Fruit fly (Drosophila melanogaster) whole organism, embryonic: ENCODE data around the gene Ssk.

ENCODE experiments used
- Abd-B ChIP-seq: fragments of 200-800 bp; sonication (Bioruptor generic); optimal IDR thresholded peaks from 2 replicates; lab custom pipeline; 2018; ENCODE audit warnings: missing biosample characterization, mild to moderate bottlenecking, missing genetic modification characterization, moderate library complexity
- Atf6 ChIP-seq: fragments of 200-800 bp; sonication (Bioruptor generic); IDR thresholded peaks from 2 replicates; pipeline ENCODE4 v1.3.6; 2022; ENCODE audit warnings: missing biosample characterization, missing genetic modification characterization
- B-H1 ChIP-seq: fragments of 200-800 bp; sonication (Bioruptor generic); IDR thresholded peaks from 3 replicates; pipeline ENCODE4 v1.3.6; 2022; ENCODE audit warnings: missing biosample characterization, missing genetic modification characterization
- CG12236 ChIP-seq: fragments of 200-800 bp; sonication (Bioruptor generic); optimal IDR thresholded peaks from 2 replicates; lab custom pipeline; 2016; ENCODE audit warnings: missing biosample characterization, missing genetic modification characterization
- CG12769 ChIP-seq: fragments of 200-800 bp; sonication (Bioruptor generic); optimal IDR thresholded peaks from 2 replicates; lab custom pipeline; 2019; ENCODE audit warnings: missing biosample characterization, mild to moderate bottlenecking, missing genetic modification characterization, moderate library complexity
- CG2129 ChIP-seq: fragments of 200-800 bp; sonication (Bioruptor generic); IDR thresholded peaks from 2 replicates; pipeline ENCODE4 v1.3.6; 2022; ENCODE audit warnings: missing biosample characterization, missing genetic modification characterization; ENCODE audit not compliant: partially characterized antibody
- CG2678 ChIP-seq: fragments of 200-800 bp; sonication (Bioruptor generic); optimal IDR thresholded peaks from 3 replicates; lab custom pipeline; 2019; ENCODE audit warnings: missing biosample characterization, mild to moderate bottlenecking, missing genetic modification characterization, moderate library complexity
- CG31224 ChIP-seq: fragments of 200-800 bp; sonication (Bioruptor generic); IDR thresholded peaks from 2 replicates; pipeline ENCODE4 v1.3.6; 2022; ENCODE audit warnings: missing biosample characterization, missing genetic modification characterization
- CG7745 ChIP-seq: fragments of 200-800 bp; sonication (Bioruptor generic); optimal IDR thresholded peaks from 2 replicates; lab custom pipeline; 2018; ENCODE audit warnings: missing biosample characterization, mild to moderate bottlenecking, missing genetic modification characterization, moderate library complexity
- CG7987 ChIP-seq: fragments of 200-800 bp; sonication (Bioruptor generic); optimal IDR thresholded peaks from 2 replicates; lab custom pipeline; 2018; ENCODE audit warnings: missing biosample characterization, mild to moderate bottlenecking, missing genetic modification characterization, moderate library complexity
- CG8944 ChIP-seq: fragments of 200-800 bp; sonication (Bioruptor generic); optimal IDR thresholded peaks from 3 replicates; lab custom pipeline; 2016; ENCODE audit warnings: missing biosample characterization, missing genetic modification characterization
- CG9876 ChIP-seq: fragments of 200-800 bp; sonication (Bioruptor generic); optimal IDR thresholded peaks from 2 replicates; lab custom pipeline; 2016; ENCODE audit warnings: missing biosample characterization, missing genetic modification characterization
- Elba2 ChIP-seq: fragments of 200-800 bp; sonication (Bioruptor generic); optimal IDR thresholded peaks from 3 replicates; lab custom pipeline; 2016; ENCODE audit warnings: missing biosample characterization, missing genetic modification characterization
- Fer1 ChIP-seq: fragments of 200-800 bp; sonication (Bioruptor generic); optimal IDR thresholded peaks from 2 replicates; lab custom pipeline; 2017; ENCODE audit warnings: missing biosample characterization, mild to moderate bottlenecking, missing genetic modification characterization
- Fer2 ChIP-seq: fragments of 200-800 bp; sonication (Bioruptor generic); optimal IDR thresholded peaks from 2 replicates; lab custom pipeline; 2018; ENCODE audit warnings: missing biosample characterization, mild to moderate bottlenecking, missing genetic modification characterization, moderate library complexity
- Gsc ChIP-seq: fragments of 200-800 bp; sonication (Bioruptor generic); IDR thresholded peaks from 2 replicates; pipeline ENCODE4 v1.3.6; 2022; ENCODE audit warnings: missing biosample characterization, missing genetic modification characterization
- HLHmδ ChIP-seq: fragments of 200-800 bp; sonication (Bioruptor generic); optimal IDR thresholded peaks from 2 replicates; lab custom pipeline; 2018; ENCODE audit warnings: missing biosample characterization, mild to moderate bottlenecking, missing genetic modification characterization, moderate library complexity
- Hr39 ChIP-seq: fragments of >200 bp; optimal IDR thresholded peaks from 2 replicates; lab custom pipeline; 2017
- Lpt ChIP-seq: fragments of >200 bp; optimal IDR thresholded peaks from 2 replicates; lab custom pipeline; 2018; ENCODE audit warnings: missing biosample characterization, missing genetic modification characterization
- Ptx1 ChIP-seq: fragments of 200-800 bp; sonication (Bioruptor generic); IDR thresholded peaks from 2 replicates; pipeline ENCODE4 v1.3.6; 2022; ENCODE audit warnings: missing biosample characterization, missing genetic modification characterization
- Rx ChIP-seq: fragments of 200-800 bp; sonication (Bioruptor generic); IDR thresholded peaks from 2 replicates; pipeline ENCODE4 v1.3.6; 2022; ENCODE audit warnings: missing biosample characterization, missing genetic modification characterization
- Sox100B ChIP-seq: fragments of 200-800 bp; sonication (Bioruptor generic); optimal IDR thresholded peaks from 3 replicates; lab custom pipeline; 2018; ENCODE audit warnings: missing biosample characterization, mild to moderate bottlenecking, missing genetic modification characterization
- Ssrp ChIP-seq: fragments of 200-800 bp; sonication (Bioruptor generic); optimal IDR thresholded peaks from 2 replicates; lab custom pipeline; 2018; ENCODE audit warnings: missing biosample characterization, mild to moderate bottlenecking, missing genetic modification characterization, moderate library complexity
- Taf1 ChIP-seq: fragments of 200-800 bp; sonication (Bioruptor generic); IDR thresholded peaks from 2 replicates; pipeline ENCODE4 v1.3.6; 2022; ENCODE audit warnings: missing biosample characterization, missing genetic modification characterization
- Vsx1 ChIP-seq: fragments of 200-800 bp; sonication (Bioruptor generic); optimal IDR thresholded peaks from 2 replicates; lab custom pipeline; 2017; ENCODE audit warnings: missing biosample characterization, mild to moderate bottlenecking, missing genetic modification characterization, missing genetic modification reagents
- abd-A ChIP-seq: fragments of 200-800 bp; sonication (Bioruptor generic); optimal IDR thresholded peaks from 3 replicates; lab custom pipeline; 2019; ENCODE audit warnings: missing biosample characterization, mild to moderate bottlenecking, missing genetic modification characterization, moderate library complexity
- btn ChIP-seq: fragments of 200-800 bp; sonication (Bioruptor generic); optimal IDR thresholded peaks from 2 replicates; lab custom pipeline; 2016; ENCODE audit warnings: missing biosample characterization, missing genetic modification characterization
- chinmo ChIP-seq: fragments of 200-800 bp; sonication (Bioruptor generic); IDR thresholded peaks from 4 replicates; pipeline ENCODE4 v1.3.6; 2022; ENCODE audit warnings: missing biosample characterization, missing genetic modification characterization; ENCODE audit not compliant: partially characterized antibody
- dpn ChIP-seq, 2 experiments: fragments of 200-800 bp; sonication (Bioruptor generic); optimal IDR thresholded peaks; 3 replicates each; lab custom pipeline; 2016; ENCODE audit warnings: missing biosample characterization in 2 of 2, missing genetic modification characterization in 2 of 2
- esg ChIP-seq: fragments of 200-800 bp; sonication (Bioruptor generic); conservative IDR thresholded peaks from 2 replicates; pipeline ENCODE4 v1.3.6; 2022; ENCODE audit warnings: missing biosample characterization, missing genetic modification characterization
- eve ChIP-seq, 2 experiments: fragments of >200 bp; optimal IDR thresholded peaks; 2 replicates each; lab custom pipeline; 2017; ENCODE audit warnings: missing biosample characterization in 2 of 2, missing genetic modification characterization in 2 of 2
- eyg ChIP-seq: fragments of 200-800 bp; sonication (Bioruptor generic); optimal IDR thresholded peaks from 3 replicates; lab custom pipeline; 2016; ENCODE audit warnings: missing biosample characterization, missing genetic modification characterization
- gsb-n ChIP-seq: fragments of 200-800 bp; sonication (Bioruptor generic); optimal IDR thresholded peaks from 3 replicates; lab custom pipeline; 2018; ENCODE audit warnings: missing biosample characterization, mild to moderate bottlenecking, missing genetic modification characterization
- hkb ChIP-seq, 2 experiments: fragments of 200-800 bp in 1 of 2; fragments of >200 bp in 1 of 2; sonication (Bioruptor generic) in 1 of 2; IDR thresholded peaks in 1 of 2; optimal IDR thresholded peaks in 1 of 2; 2 replicates each; pipeline versions ENCODE4 v1.3.6 to Lab custom; 2017 to 2022; ENCODE audit warnings: missing biosample characterization in 1 of 2, missing genetic modification characterization in 1 of 2
- jigr1 ChIP-seq: fragments of 200-800 bp; sonication (Bioruptor generic); IDR thresholded peaks from 3 replicates; pipeline ENCODE4 v1.3.6; 2022; ENCODE audit warnings: missing biosample characterization, missing genetic modification characterization
- ken ChIP-seq: fragments of 200-800 bp; sonication (Bioruptor generic); IDR thresholded peaks from 3 replicates; pipeline ENCODE4 v1.3.6; 2022; ENCODE audit warnings: missing biosample characterization, missing genetic modification characterization
- kni ChIP-seq: fragments of 200-800 bp; sonication (Bioruptor generic); optimal IDR thresholded peaks from 3 replicates; lab custom pipeline; 2017; ENCODE audit warnings: mild to moderate bottlenecking, missing biosample characterization, missing genetic modification reagents, missing genetic modification characterization
- mam ChIP-seq: fragments of 200-800 bp; sonication (Bioruptor generic); optimal IDR thresholded peaks from 3 replicates; lab custom pipeline; 2016; ENCODE audit warnings: missing biosample characterization, missing genetic modification characterization
- otp ChIP-seq: fragments of 200-800 bp; sonication (Bioruptor generic); IDR thresholded peaks from 3 replicates; pipeline ENCODE4, ENCODE4 v1.3.6; 2022; ENCODE audit warnings: missing biosample characterization, missing genetic modification characterization
- p53 ChIP-seq: fragments of 200-800 bp; sonication (Bioruptor generic); optimal IDR thresholded peaks from 2 replicates; lab custom pipeline; 2016; ENCODE audit warnings: missing biosample characterization, missing genetic modification characterization
- rib ChIP-seq: fragments of 200-800 bp; sonication (Bioruptor generic); IDR thresholded peaks from 2 replicates; pipeline ENCODE4 v1.3.6; 2022; ENCODE audit warnings: missing biosample characterization, missing genetic modification characterization
- sens ChIP-seq: fragments of 200-800 bp; sonication (Bioruptor generic); peaks from one replicate; lab custom pipeline; 2016; ENCODE audit warnings: missing biosample characterization, missing genetic modification characterization
- sens-2 ChIP-seq: fragments of 200-800 bp; sonication (Bioruptor generic); IDR thresholded peaks from 2 replicates; pipeline ENCODE4 v1.3.6; 2022; ENCODE audit warnings: missing biosample characterization, missing genetic modification characterization
- seq ChIP-seq: fragments of 200-800 bp; sonication (Bioruptor generic); IDR thresholded peaks from 2 replicates; pipeline ENCODE4 v1.3.6; 2022; ENCODE audit warnings: missing biosample characterization, missing genetic modification characterization
- tap ChIP-seq: fragments of 200-800 bp; optimal IDR thresholded peaks from 3 replicates; lab custom pipeline; 2019; ENCODE audit warnings: missing biosample characterization, mild to moderate bottlenecking, missing genetic modification characterization, moderate library complexity
- tin ChIP-seq: fragments of 200-800 bp; sonication (Bioruptor generic); optimal IDR thresholded peaks from 3 replicates; lab custom pipeline; 2016; ENCODE audit warnings: missing biosample characterization, missing genetic modification characterization
- tio ChIP-seq: fragments of 200-800 bp; sonication (Bioruptor generic); optimal IDR thresholded peaks from 2 replicates; lab custom pipeline; 2017; ENCODE audit warnings: missing biosample characterization, missing genetic modification characterization, inconsistent platforms
- trem ChIP-seq: fragments of 200-800 bp; optimal IDR thresholded peaks from 3 replicates; lab custom pipeline; 2019; ENCODE audit warnings: missing biosample characterization, mild to moderate bottlenecking, missing genetic modification characterization, moderate library complexity
- vfl ChIP-seq: fragments of 200-800 bp; sonication (Bioruptor generic); optimal IDR thresholded peaks from 2 replicates; lab custom pipeline; 2016; ENCODE audit warnings: missing biosample characterization, missing genetic modification characterization
- yki ChIP-seq: fragments of >200 bp; optimal IDR thresholded peaks from 3 replicates; lab custom pipeline; 2018
- zfh2 ChIP-seq: fragments of 200-800 bp; sonication (Bioruptor generic); optimal IDR thresholded peaks from 2 replicates; lab custom pipeline; 2016; ENCODE audit warnings: missing biosample characterization, missing genetic modification characterization

The Ssk gene

dm6 chr3L:20185206-20185868 is 3.0 kb upstream of the Ssk start (continued):
- TF ChIP-seq p53 (no peak), HLHmδ (no peak), CG7987 (no peak), gsb-n (no peak), zfh2 (GFP tag; lab: Kevin White, UChicago) (peak; percentile 49), seq (GFP tag; lab: Robert Waterston, UW) (peak; percentile 56), Vsx1 (no peak), Elba2 (GFP tag; lab: Kevin White, UChicago) (no peak), Hr39 (no peak), Taf1 (GFP tag; lab: Robert Waterston, UW) (no peak; the same call in 1 of the 2 replicates), hkb (optimal IDR thresholded peaks at IDR 0.05; lab: Kevin White, UChicago) (no peak), hkb (GFP tag; IDR thresholded peaks at IDR 0.05; lab: Robert Waterston, UW) (no peak), CG2129 (GFP tag; lab: Robert Waterston, UW) (no peak), tin (no peak), kni (GFP tag; lab: Kevin White, UChicago) (no peak), Abd-B (no peak), Fer2 (tag; lab: Kevin White, UChicago) (peak; percentile 4), tio (GFP tag; lab: Kevin White, UChicago) (peak; percentile 80), btn (GFP tag; lab: Kevin White, UChicago) (no peak), CG12236 (GFP tag; lab: Kevin White, UChicago) (no peak), eve (GFP tag; optimal IDR thresholded peaks at IDR 0.05; lab: Kevin White, UChicago) (peak in 1 of 2 experiments; percentile 81), eyg (GFP tag; lab: Kevin White, UChicago) (no peak), Sox100B (GFP tag; lab: Kevin White, UChicago) (no peak), Rx (GFP tag; lab: Robert Waterston, UW) (no peak), CG12769 (peak; percentile 49), Ssrp (tag; lab: Kevin White, UChicago) (peak; percentile 49), Ptx1 (GFP tag; lab: Robert Waterston, UW) (peak; percentile 47; the same call in 1 of the 2 replicates), ken (peak; percentile 56; the same call in 2 of the 3 replicates), rib (GFP tag; lab: Robert Waterston, UW) (no peak), trem (tag; lab: Kevin White, UChicago) (no peak), chinmo (no peak), otp (no peak), dpn (GFP tag; optimal IDR thresholded peaks at IDR 0.05; lab: Kevin White, UChicago) (peak; percentile 22 to 59), Atf6 (GFP tag; lab: Robert Waterston, UW) (peak; percentile 61), B-H1 (GFP tag; lab: Robert Waterston, UW) (no peak), esg (peak; percentile 29; the same call in 1 of the 2 replicates), Fer1 (GFP tag; lab: Kevin White, UChicago) (peak; percentile 69), CG7745 (tag; lab: Kevin White, UChicago) (no peak), yki (lab: Kevin White, UChicago) (no peak), CG2678 (tag; lab: Kevin White, UChicago) (peak; percentile 74), tap (tag; lab: Kevin White, UChicago) (no peak), CG31224 (GFP tag; lab: Robert Waterston, UW) (no peak), Lpt (GFP tag; lab: Kevin White, UChicago) (no peak), vfl (no peak), Gsc (GFP tag; lab: Robert Waterston, UW) (no peak), mam (GFP tag; lab: Kevin White, UChicago) (no peak), jigr1 (no peak), CG9876 (GFP tag; lab: Kevin White, UChicago) (peak; percentile 12), CG8944 (no peak), sens-2 (GFP tag; lab: Robert Waterston, UW) (no peak), abd-A (tag; lab: Kevin White, UChicago) (no peak), sens (GFP tag; lab: Kevin White, UChicago) (peak; percentile 79)
